Worm (Caenorhabditis elegans) whole organism, young adult: ENCODE data around the gene pkhm-2.

ENCODE experiments used
- ama-1 ChIP-seq, 3 experiments: fragments of 150-350 bp in 1 of 3; sonication (generic microtip) in 2 of 3; optimal IDR thresholded peaks; 2 replicates each; lab custom pipeline; 2014 to 2018; ENCODE audit warnings: missing biosample characterization in 2 of 3, missing genetic modification characterization in 2 of 3, missing genetic modification reagents in 2 of 3
- unc-62 ChIP-seq: fragments of 150-350 bp; optimal IDR thresholded peaks from 2 replicates; lab custom pipeline; 2014; ENCODE audit warnings: missing biosample characterization, missing genetic modification reagents, missing genetic modification characterization
- zim-3 ChIP-seq: sonication (generic microtip); optimal IDR thresholded peaks from 2 replicates; lab custom pipeline; 2017; ENCODE audit warnings: mild to moderate bottlenecking, missing genetic modification characterization, moderate library complexity, missing compliant biosample characterization

ce11 chrX:15168424-15168823, 12.8 kb downstream of the pkhm-2 start, which contains the start of gene ocr-3:
- TF ChIP-seq ama-1 (optimal IDR thresholded peaks at IDR 0.05; lab: Kevin White, UChicago): no peak
- no peak for TF ChIP-seq ama-1 (GFP tag; optimal IDR thresholded peaks at IDR 0.05; lab: Kevin White, UChicago)
- no peak for TF ChIP-seq unc-62 (GFP tag; lab: Kevin White, UChicago)
- no peak for TF ChIP-seq zim-3 (tag; lab: Kevin White, UChicago)
